Fruit fly (Drosophila melanogaster) Kc167 (cell line): ENCODE measurements around the gene CG12320.

Experiments used
- Sin3A ChIP-seq: fragments of >200 bp; optimal IDR thresholded peaks from 2 replicates; lab custom pipeline; 2018; ENCODE audit warnings: missing external identifiers
- h ChIP-seq: fragments of >200 bp; optimal IDR thresholded peaks from 3 replicates; lab custom pipeline; 2018; ENCODE audit warnings: missing external identifiers
- insv ChIP-seq: fragments of >200 bp; optimal IDR thresholded peaks from 3 replicates; lab custom pipeline; 2018; ENCODE audit warnings: missing external identifiers
- psq ChIP-seq: fragments of >200 bp; optimal IDR thresholded peaks from 2 replicates; lab custom pipeline; 2017; ENCODE audit warnings: missing external identifiers

dm6 chr3R:18279494-18279893 lies 27.0 kb upstream of the CG12320 start, which contains the start of gene CG7142:
- TF ChIP-seq Sin3A = no peak
- TF ChIP-seq h (lab: Kevin White, UChicago) = no peak
- no peak for TF ChIP-seq psq (lab: Kevin White, UChicago)
- no peak for TF ChIP-seq insv (lab: Kevin White, UChicago)
